Worm (Caenorhabditis elegans) whole organism, midembryonic: Measurements from ENCODE around the gene T09A5.14.

ENCODE experiments used
- flt-1 ChIP-seq: fragments of 200-800 bp; sonication (Bioruptor generic); IDR thresholded peaks from 2 replicates; pipeline ENCODE4 v1.3.6; 2022; ENCODE audit warnings: missing genetic modification characterization, missing compliant biosample characterization
- tab-1 ChIP-seq: fragments of 200-800 bp; sonication (Bioruptor generic); IDR thresholded peaks from 2 replicates; pipeline ENCODE4 v1.3.6; 2022; ENCODE audit warnings: missing genetic modification characterization, missing compliant biosample characterization

DNA sequence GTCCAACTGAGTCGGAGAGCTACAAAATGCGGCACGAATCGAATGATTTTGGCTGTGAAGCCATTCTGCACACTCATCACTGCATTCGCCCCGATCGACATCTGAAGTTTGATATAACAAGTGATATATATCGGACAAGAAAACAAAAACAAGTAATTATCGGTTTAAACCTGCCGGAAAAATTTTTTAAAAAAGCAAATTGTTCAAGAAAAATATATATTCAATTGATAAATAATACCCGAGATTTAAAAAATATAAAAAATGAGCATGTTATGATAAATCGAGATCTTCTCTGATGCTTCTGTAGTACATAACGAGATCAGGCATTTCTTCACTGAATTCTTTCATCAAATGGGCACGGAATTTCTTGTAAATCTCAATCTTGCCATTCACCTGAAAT, 21.5 kb downstream of the T09A5.14 start, which contains the start of gene T09A5.5:
- no peak for TF ChIP-seq flt-1 (GFP tag; lab: Robert Waterston, UW)
- TF ChIP-seq tab-1 (GFP tag; lab: Robert Waterston, UW), result no peak
